Worm (Caenorhabditis elegans) whole organism, L4 larva: ENCODE measurements around the gene EEED8.13.

ENCODE experiments used
- F37D6.2 ChIP-seq: sonication (generic microtip); optimal IDR thresholded peaks from 2 replicates; lab custom pipeline; 2016; ENCODE audit warnings: mild to moderate bottlenecking, missing genetic modification characterization, missing compliant biosample characterization
- F44E2.7 ChIP-seq: fragments of 200-800 bp; sonication (Bioruptor generic); IDR thresholded peaks from 2 replicates; pipeline ENCODE4 v2.1.2; 2022; ENCODE audit warnings: missing genetic modification characterization, missing compliant biosample characterization
- Y105C5A.15 ChIP-seq: fragments of 200-800 bp; sonication (Bioruptor generic); IDR thresholded peaks from 2 replicates; pipeline ENCODE4 v1.3.6; 2022; ENCODE audit warnings: missing genetic modification characterization, missing compliant biosample characterization
- aly-2 ChIP-seq: sonication (generic microtip); optimal IDR thresholded peaks from 2 replicates; lab custom pipeline; 2018; ENCODE audit warnings: missing biosample characterization, missing genetic modification characterization
- ama-1 ChIP-seq: fragments of 150-350 bp; optimal IDR thresholded peaks from 2 replicates; lab custom pipeline; 2014; ENCODE audit warnings: inconsistent platforms, mixed read lengths
- arid-1 ChIP-seq: fragments of 200-800 bp; sonication (Bioruptor generic); conservative IDR thresholded peaks from 2 replicates; pipeline ENCODE4 v1.3.6; 2022; ENCODE audit warnings: missing genetic modification reagents, missing genetic modification characterization, missing compliant biosample characterization
- ceh-28 ChIP-seq: fragments of 150-350 bp; optimal IDR thresholded peaks from 2 replicates; lab custom pipeline; 2014; ENCODE audit warnings: missing biosample characterization, missing genetic modification reagents, missing genetic modification characterization
- ceh-32 ChIP-seq: sonication (generic microtip); optimal IDR thresholded peaks from 2 replicates; lab custom pipeline; 2016; ENCODE audit warnings: mild to moderate bottlenecking, missing genetic modification characterization, missing compliant biosample characterization; ENCODE audit not compliant: poor library complexity
- ces-1 ChIP-seq: fragments of 150-350 bp; sonication (generic microtip); optimal IDR thresholded peaks from 4 replicates; lab custom pipeline; 2014; ENCODE audit warnings: missing biosample characterization, missing genetic modification reagents, missing genetic modification characterization
- ctbp-1 ChIP-seq: fragments of 200-800 bp; sonication (Bioruptor generic); IDR thresholded peaks from 2 replicates; pipeline ENCODE4 v1.3.6; 2022; ENCODE audit warnings: missing genetic modification reagents, missing genetic modification characterization, missing compliant biosample characterization
- dmd-8 ChIP-seq: fragments of 200-800 bp; sonication (Bioruptor generic); IDR thresholded peaks from 2 replicates; pipeline ENCODE4 v1.3.6; 2022; ENCODE audit warnings: missing genetic modification characterization, missing compliant biosample characterization
- dpl-1 ChIP-seq: fragments of 150-350 bp; optimal IDR thresholded peaks from 2 replicates; lab custom pipeline; 2014; ENCODE audit warnings: missing biosample characterization, missing genetic modification reagents, missing genetic modification characterization
- egl-27 ChIP-seq: sonication (generic microtip); optimal IDR thresholded peaks from 3 replicates; lab custom pipeline; 2017; ENCODE audit warnings: missing biosample characterization, missing genetic modification reagents, missing genetic modification characterization
- egl-43 ChIP-seq: fragments of 200-800 bp; sonication (Bioruptor generic); IDR thresholded peaks from 2 replicates; pipeline ENCODE4 v1.3.6; 2022; ENCODE audit warnings: missing genetic modification reagents, missing genetic modification characterization, missing compliant biosample characterization
- fkh-10 ChIP-seq: fragments of 150-350 bp; optimal IDR thresholded peaks from 2 replicates; lab custom pipeline; 2014; ENCODE audit warnings: missing biosample characterization, missing genetic modification reagents, missing genetic modification characterization
- hif-1 ChIP-seq, 2 experiments: sonication (generic microtip); optimal IDR thresholded peaks; 2 replicates each; lab custom pipeline; 2016 to 2017; ENCODE audit warnings: missing compliant biosample characterization in 2 of 2, missing genetic modification characterization in 2 of 2, missing genetic modification reagents in 2 of 2, missing genotype in 2 of 2, mild to moderate bottlenecking in 1 of 2
- hlh-30 ChIP-seq: sonication (generic microtip); optimal IDR thresholded peaks from 2 replicates; lab custom pipeline; 2017; ENCODE audit warnings: antibody characterized with exemption, mild to moderate bottlenecking, missing genetic modification characterization, missing compliant biosample characterization; ENCODE audit not compliant: insufficient read depth
- jun-1 ChIP-seq: fragments of 150-350 bp; optimal IDR thresholded peaks from 2 replicates; lab custom pipeline; 2014; ENCODE audit warnings: missing biosample characterization, missing genetic modification reagents, missing genetic modification characterization
- lin-13 ChIP-seq: fragments of 150-350 bp; optimal IDR thresholded peaks from 2 replicates; lab custom pipeline; 2014; ENCODE audit warnings: missing biosample characterization, missing genetic modification reagents, missing genetic modification characterization
- lin-29 ChIP-seq: fragments of 200-800 bp; sonication (Bioruptor generic); IDR thresholded peaks from 2 replicates; pipeline ENCODE4 v1.3.6; 2022; ENCODE audit warnings: missing genetic modification reagents, missing genetic modification characterization, missing compliant biosample characterization
- lin-38 ChIP-seq: fragments of 200-800 bp; sonication (Bioruptor generic); IDR thresholded peaks from 2 replicates; pipeline ENCODE4 v1.3.6; 2022; ENCODE audit warnings: missing genetic modification reagents, missing genetic modification characterization, missing compliant biosample characterization
- lin-39 ChIP-seq: fragments of 150-350 bp; optimal IDR thresholded peaks from 2 replicates; lab custom pipeline; 2014; ENCODE audit warnings: missing biosample characterization, missing genetic modification reagents, missing genetic modification characterization
- madf-5 ChIP-seq, 2 experiments: fragments of 200-800 bp; sonication (Bioruptor generic); IDR thresholded peaks; 2 replicates each; pipeline ENCODE4 v1.3.6; 2022; ENCODE audit warnings: missing compliant biosample characterization in 2 of 2, missing genetic modification characterization in 2 of 2
- madf-9 ChIP-seq: fragments of 200-800 bp; sonication (Bioruptor generic); conservative IDR thresholded peaks from 2 replicates; pipeline ENCODE4 v1.3.6; 2022; ENCODE audit warnings: missing genetic modification reagents, missing genetic modification characterization, missing compliant biosample characterization
- mdl-1 ChIP-seq, 2 experiments: fragments of 150-350 bp in 1 of 2; sonication (generic microtip) in 1 of 2; optimal IDR thresholded peaks; 2 replicates each; lab custom pipeline; 2014 to 2017; ENCODE audit warnings: missing biosample characterization in 2 of 2, missing genetic modification characterization in 2 of 2
- mdt-29 ChIP-seq: fragments of 200-800 bp; sonication (Bioruptor generic); IDR thresholded peaks from 2 replicates; pipeline ENCODE4 v1.3.6; 2022; ENCODE audit warnings: missing genetic modification reagents, missing genetic modification characterization, missing compliant biosample characterization
- mes-2 ChIP-seq: sonication (generic microtip); optimal IDR thresholded peaks from 2 replicates; lab custom pipeline; 2016; ENCODE audit warnings: missing genotype, mild to moderate bottlenecking, missing genetic modification characterization, missing compliant biosample characterization; ENCODE audit not compliant: poor library complexity, severe bottlenecking
- mxl-3 ChIP-seq: fragments of 200-800 bp; sonication (Bioruptor generic); optimal IDR thresholded peaks from 2 replicates; lab custom pipeline; 2018; ENCODE audit warnings: mild to moderate bottlenecking, missing genetic modification characterization, missing compliant biosample characterization
- nhr-10 ChIP-seq: fragments of 150-350 bp; optimal IDR thresholded peaks from 2 replicates; lab custom pipeline; 2014; ENCODE audit warnings: missing biosample characterization, missing genetic modification characterization
- nhr-102 ChIP-seq: sonication (generic microtip); optimal IDR thresholded peaks from 2 replicates; lab custom pipeline; 2016; ENCODE audit warnings: mild to moderate bottlenecking, missing genetic modification characterization, moderate library complexity, missing compliant biosample characterization
- nhr-237 ChIP-seq: sonication (generic microtip); optimal IDR thresholded peaks from 2 replicates; lab custom pipeline; 2017; ENCODE audit warnings: missing biosample characterization, missing genetic modification characterization
- nhr-25 ChIP-seq: sonication (generic microtip); optimal IDR thresholded peaks from 2 replicates; lab custom pipeline; 2017; ENCODE audit warnings: missing genetic modification characterization, mild to moderate bottlenecking, missing compliant biosample characterization, antibody characterized with exemption, moderate library complexity, borderline replicate concordance; ENCODE audit not compliant: insufficient read depth
- nhr-28 ChIP-seq: fragments of 150-350 bp; optimal IDR thresholded peaks from 2 replicates; lab custom pipeline; 2014; ENCODE audit warnings: missing biosample characterization, missing genetic modification characterization
- nhr-42 ChIP-seq: fragments of 200-800 bp; sonication (Bioruptor generic); IDR thresholded peaks from 2 replicates; pipeline ENCODE4 v1.3.6; 2022; ENCODE audit warnings: missing genetic modification characterization, missing compliant biosample characterization
- nhr-76 ChIP-seq: fragments of 150-350 bp; optimal IDR thresholded peaks from 2 replicates; lab custom pipeline; 2014; ENCODE audit warnings: missing biosample characterization, missing genetic modification characterization
- php-3 ChIP-seq: fragments of 200-800 bp; sonication (Bioruptor generic); IDR thresholded peaks from 2 replicates; pipeline ENCODE4 v1.3.6; 2022; ENCODE audit warnings: missing genetic modification reagents, missing genetic modification characterization, missing compliant biosample characterization
- rbr-2 ChIP-seq: sonication (generic microtip); optimal IDR thresholded peaks from 2 replicates; lab custom pipeline; 2016; ENCODE audit warnings: missing genotype, missing genetic modification characterization, missing compliant biosample characterization
- set-16 ChIP-seq: fragments of 200-800 bp; sonication (Bioruptor generic); IDR thresholded peaks from 2 replicates; pipeline ENCODE4 v1.3.6; 2022; ENCODE audit warnings: missing genetic modification reagents, missing genetic modification characterization, missing compliant biosample characterization
- skn-1 ChIP-seq: fragments of 150-350 bp; optimal IDR thresholded peaks from 2 replicates; lab custom pipeline; 2014; ENCODE audit warnings: missing biosample characterization, missing genetic modification characterization
- snpc-1.2 ChIP-seq: fragments of 200-800 bp; sonication (Bioruptor generic); IDR thresholded peaks from 2 replicates; pipeline ENCODE4 v1.3.6; 2022; ENCODE audit warnings: missing genetic modification reagents, missing genetic modification characterization, missing compliant biosample characterization
- spr-3 ChIP-seq: fragments of 200-800 bp; sonication (Bioruptor generic); optimal IDR thresholded peaks from 2 replicates; lab custom pipeline; 2018; ENCODE audit warnings: mild to moderate bottlenecking, missing genetic modification characterization, missing compliant biosample characterization
- tag-97 ChIP-seq: fragments of 200-800 bp; sonication (Bioruptor generic); IDR thresholded peaks from 2 replicates; pipeline ENCODE4 v1.3.6; 2022; ENCODE audit warnings: missing genetic modification characterization, missing compliant biosample characterization
- unc-39 ChIP-seq: sonication (generic microtip); optimal IDR thresholded peaks from 2 replicates; lab custom pipeline; 2017; ENCODE audit warnings: missing biosample characterization, missing genetic modification characterization
- zfp-3 ChIP-seq: fragments of 200-800 bp; sonication (Bioruptor generic); conservative IDR thresholded peaks from 2 replicates; pipeline ENCODE4 v1.3.6; 2022; ENCODE audit warnings: missing genetic modification reagents, missing genetic modification characterization, missing compliant biosample characterization
- zip-11 ChIP-seq: fragments of 200-800 bp; sonication (Bioruptor generic); IDR thresholded peaks from 2 replicates; pipeline ENCODE4 v1.3.6; 2022; ENCODE audit warnings: missing genetic modification characterization, missing compliant biosample characterization
- ztf-11 ChIP-seq: fragments of 150-350 bp; optimal IDR thresholded peaks from 2 replicates; lab custom pipeline; 2014; ENCODE audit warnings: missing biosample characterization, missing genetic modification characterization

EEED8.13 gene

ce11 chrII:5447381-5447780 is 35.0 kb upstream of the EEED8.13 start, which contains the start of gene cex-1:
Gene cex-1 (plus strand): TSS chrII:5447681.
- TF ChIP-seq skn-1 (tag; lab: Kevin White, UChicago) (no peak), arid-1 (GFP tag; lab: Robert Waterston, UW) (no peak), lin-13 (GFP tag; lab: Kevin White, UChicago) (no peak), nhr-76 (tag; lab: Kevin White, UChicago) (no peak), madf-5 (GFP tag; IDR thresholded peaks at IDR 0.05; lab: Robert Waterston, UW) (no peak)

ce11 chrII:5446506-5446905 is 34.1 kb upstream of the EEED8.13 start, which contains the start of gene nmr-1:
Gene nmr-1 (minus strand): TSS chrII:5446606.
- TF ChIP-seq set-16 (GFP tag; lab: Robert Waterston, UW) (no peak), fkh-10 (GFP tag; lab: Kevin White, UChicago) (no peak), rbr-2 (tag; lab: Kevin White, UChicago) (no peak), nhr-237 (no peak), dmd-8 (no peak), nhr-10 (no peak), snpc-1.2 (GFP tag; lab: Robert Waterston, UW) (no peak), nhr-76 (tag; lab: Kevin White, UChicago) (no peak), ctbp-1 (no peak), hlh-30 (tag; lab: Kevin White, UChicago) (no peak), ceh-32 (no peak), lin-29 (GFP tag; lab: Robert Waterston, UW) (no peak), aly-2 (tag; lab: Kevin White, UChicago) (no peak), hif-1 (tag; optimal IDR thresholded peaks at IDR 0.05; lab: Kevin White, UChicago) (no peak), F44E2.7 (GFP tag; lab: Robert Waterston, UW) (no peak), arid-1 (GFP tag; lab: Robert Waterston, UW) (no peak)

- TF ChIP-seq ceh-28 (tag; lab: Kevin White, UChicago) (no peak), tag-97 (GFP tag; lab: Robert Waterston, UW) (no peak), nhr-28 (tag; lab: Kevin White, UChicago) (no peak), unc-39 (tag; lab: Kevin White, UChicago) (no peak), egl-43 (GFP tag; lab: Robert Waterston, UW) (no peak), skn-1 (tag; lab: Kevin White, UChicago) (no peak), mxl-3 (no peak), Y105C5A.15 (GFP tag; lab: Robert Waterston, UW) (no peak), mdl-1 (tag; optimal IDR thresholded peaks at IDR 0.05; lab: Kevin White, UChicago) (no peak), F37D6.2 (tag; lab: Kevin White, UChicago) (no peak), hlh-30 (tag; lab: Kevin White, UChicago) (no peak), ces-1 (GFP tag; lab: Kevin White, UChicago) (no peak), aly-2 (tag; lab: Kevin White, UChicago) (no peak), nhr-42 (GFP tag; lab: Robert Waterston, UW) (no peak), ama-1 (no peak), dpl-1 (GFP tag; lab: Kevin White, UChicago) (no peak), lin-39 (tag; lab: Kevin White, UChicago) (no peak), jun-1 (tag; lab: Kevin White, UChicago) (no peak), mdt-29 (no peak), zip-11 (no peak)
Measured at ce11 chrII:5437586-5437985, 25.2 kb upstream of the EEED8.13 start, which contains the start of gene F07F6.1. Gene F07F6.1 (plus strand): TSS chrII:5437886.

- TF ChIP-seq lin-13 (GFP tag; lab: Kevin White, UChicago), result no peak
- TF ChIP-seq zfp-3 (GFP tag; lab: Robert Waterston, UW), result no peak
- TF ChIP-seq nhr-102, result no peak
- no peak for TF ChIP-seq ztf-11 (tag; lab: Kevin White, UChicago)
- TF ChIP-seq F37D6.2 (tag; lab: Kevin White, UChicago), result no peak
- TF ChIP-seq lin-38, result no peak
- TF ChIP-seq php-3, result no peak
- TF ChIP-seq nhr-25 (tag; lab: Kevin White, UChicago), result no peak
- TF ChIP-seq rbr-2 (tag; lab: Kevin White, UChicago), result no peak
- no peak for TF ChIP-seq madf-9 (GFP tag; lab: Robert Waterston, UW)
- no peak for TF ChIP-seq spr-3
- TF ChIP-seq lin-39 (tag; lab: Kevin White, UChicago), result no peak
- TF ChIP-seq mes-2 (tag; lab: Kevin White, UChicago), result no peak
- TF ChIP-seq nhr-42 (GFP tag; lab: Robert Waterston, UW), result no peak
- TF ChIP-seq egl-27 (tag; lab: Kevin White, UChicago), result no peak
- TF ChIP-seq Y105C5A.15 (GFP tag; lab: Robert Waterston, UW), result no peak
Measured at ce11 chrII:5436833-5437232, 24.5 kb upstream of the EEED8.13 start, which contains the start of gene dct-5. Gene dct-5 (minus strand): TSS chrII:5436933.
